Worm (Caenorhabditis elegans) whole organism, L1 larva: Measurements from ENCODE around the gene ZC15.10.
A peak's percentile ranks its signal among the peaks of the same experiment; 100 is the strongest.

ENCODE experiments used
- C04F5.9 ChIP-seq: sonication (generic microtip); optimal IDR thresholded peaks from 2 replicates; lab custom pipeline; 2016; ENCODE audit warnings: missing genetic modification characterization, missing compliant biosample characterization
- F16B12.6 ChIP-seq: fragments of 150-350 bp; optimal IDR thresholded peaks from 2 replicates; lab custom pipeline; 2014; ENCODE audit warnings: missing biosample characterization, missing genetic modification characterization
- aha-1 ChIP-seq: fragments of 150-350 bp; optimal IDR thresholded peaks from 2 replicates; lab custom pipeline; 2014; ENCODE audit warnings: missing biosample characterization, missing genetic modification characterization
- blmp-1 ChIP-seq: fragments of 150-350 bp; optimal IDR thresholded peaks from 2 replicates; lab custom pipeline; 2014; ENCODE audit warnings: missing biosample characterization, missing genetic modification characterization
- ceh-82 ChIP-seq, 3 experiments: fragments of 150-350 bp in 1 of 3; sonication (generic microtip) in 2 of 3; optimal IDR thresholded peaks; 2 replicates each; lab custom pipeline; 2014 to 2017; ENCODE audit warnings: missing biosample characterization in 3 of 3, missing genetic modification characterization in 3 of 3
- ceh-88 ChIP-seq: fragments of 200-800 bp; sonication (Bioruptor generic); IDR thresholded peaks from 2 replicates; pipeline ENCODE4 v1.3.6; 2022; ENCODE audit warnings: missing genetic modification characterization, missing compliant biosample characterization
- ces-1 ChIP-seq: fragments of 150-350 bp; optimal IDR thresholded peaks from 2 replicates; lab custom pipeline; 2014; ENCODE audit warnings: missing biosample characterization, missing genetic modification reagents, missing genetic modification characterization
- dpl-1 ChIP-seq, 3 experiments: fragments of 150-350 bp in 2 of 3; sonication (generic microtip) in 1 of 3; optimal IDR thresholded peaks; 2 replicates each; lab custom pipeline; 2014 to 2017; ENCODE audit warnings: missing biosample characterization in 3 of 3, missing genetic modification characterization in 3 of 3, missing genetic modification reagents in 3 of 3
- efl-1 ChIP-seq, 4 experiments: fragments of 150-350 bp; optimal IDR thresholded peaks in 3 of 4; peaks in 1 of 4; 1 replicate in 1 of 4; 2 replicates in 3 of 4; lab custom pipeline; 2014; ENCODE audit warnings: missing biosample characterization in 2 of 4, missing genetic modification characterization in 2 of 4, missing genetic modification reagents in 2 of 4
- efl-3 ChIP-seq: fragments of 200-800 bp; sonication (Bioruptor generic); optimal IDR thresholded peaks from 2 replicates; lab custom pipeline; 2018; ENCODE audit warnings: mild to moderate bottlenecking, missing genetic modification characterization, missing compliant biosample characterization
- egl-27 ChIP-seq, 2 experiments: fragments of 150-350 bp in 1 of 2; sonication (generic microtip); optimal IDR thresholded peaks; 3 replicates each; lab custom pipeline; 2017 to 2018; ENCODE audit warnings: missing biosample characterization in 2 of 2, missing genetic modification characterization in 2 of 2, missing genetic modification reagents in 2 of 2
- elt-3 ChIP-seq, 6 experiments: fragments of 150-350 bp in 1 of 6; sonication (generic microtip); optimal IDR thresholded peaks; 2 replicates each; lab custom pipeline; 2017 to 2018; ENCODE audit warnings: missing biosample characterization in 6 of 6, missing genetic modification characterization in 6 of 6, inconsistent platforms in 1 of 6
- fkh-4 ChIP-seq: sonication (generic microtip); optimal IDR thresholded peaks from 2 replicates; lab custom pipeline; 2016; ENCODE audit warnings: missing compliant biosample characterization, missing genetic modification characterization, borderline replicate concordance
- fos-1 ChIP-seq: fragments of 150-350 bp; optimal IDR thresholded peaks from 2 replicates; lab custom pipeline; 2014; ENCODE audit warnings: missing biosample characterization, missing genetic modification characterization
- grh-1 ChIP-seq: fragments of 200-800 bp; sonication (Bioruptor generic); IDR thresholded peaks from 2 replicates; pipeline ENCODE4 v1.3.6; 2022; ENCODE audit warnings: missing genetic modification reagents, missing genetic modification characterization, missing compliant biosample characterization
- hlh-4 ChIP-seq: sonication (generic microtip); optimal IDR thresholded peaks from 2 replicates; lab custom pipeline; 2016; ENCODE audit warnings: mild to moderate bottlenecking, missing genetic modification characterization, missing compliant biosample characterization
- isw-1 ChIP-seq: fragments of 200-800 bp; sonication (Bioruptor generic); IDR thresholded peaks from 2 replicates; pipeline ENCODE4 v1.3.6; 2022; ENCODE audit warnings: missing genetic modification characterization, missing compliant biosample characterization
- jun-1 ChIP-seq: fragments of 150-350 bp; optimal IDR thresholded peaks from 2 replicates; lab custom pipeline; 2014; ENCODE audit warnings: missing biosample characterization, missing genetic modification reagents, missing genetic modification characterization
- lin-13 ChIP-seq: fragments of 150-350 bp; optimal IDR thresholded peaks from 2 replicates; lab custom pipeline; 2014; ENCODE audit warnings: missing biosample characterization, missing genetic modification reagents, missing genetic modification characterization
- lin-14 ChIP-seq: fragments of 200-800 bp; sonication (Bioruptor generic); optimal IDR thresholded peaks from 2 replicates; lab custom pipeline; 2018; ENCODE audit warnings: mild to moderate bottlenecking, missing genetic modification characterization, moderate library complexity, missing compliant biosample characterization
- lin-35 ChIP-seq, 2 experiments: fragments of 150-350 bp; optimal IDR thresholded peaks; 2 replicates each; lab custom pipeline; 2014; ENCODE audit warnings: missing biosample characterization in 2 of 2, missing genetic modification characterization in 2 of 2, missing genetic modification reagents in 2 of 2
- lir-3 ChIP-seq: sonication (generic microtip); optimal IDR thresholded peaks from 2 replicates; lab custom pipeline; 2016; ENCODE audit warnings: mild to moderate bottlenecking, missing genetic modification characterization, moderate library complexity, missing compliant biosample characterization; ENCODE audit not compliant: poor library complexity
- lsy-2 ChIP-seq, 2 experiments: fragments of 150-350 bp; optimal IDR thresholded peaks; 2 replicates each; lab custom pipeline; 2014; ENCODE audit warnings: missing biosample characterization in 2 of 2, missing genetic modification characterization in 2 of 2
- mef-2 ChIP-seq: fragments of 150-350 bp; optimal IDR thresholded peaks from 2 replicates; lab custom pipeline; 2014; ENCODE audit warnings: missing biosample characterization, missing genetic modification characterization
- mep-1 ChIP-seq: fragments of 150-350 bp; optimal IDR thresholded peaks from 2 replicates; lab custom pipeline; 2014; ENCODE audit warnings: missing biosample characterization, missing genetic modification characterization
- nhr-19 ChIP-seq: fragments of 200-800 bp; sonication (Bioruptor generic); conservative IDR thresholded peaks from 2 replicates; pipeline ENCODE4 v1.3.6; 2022; ENCODE audit warnings: missing genetic modification characterization, missing compliant biosample characterization
- nhr-237 ChIP-seq: fragments of 150-350 bp; optimal IDR thresholded peaks from 2 replicates; lab custom pipeline; 2014; ENCODE audit warnings: missing biosample characterization, missing genetic modification characterization
- nhr-28 ChIP-seq: fragments of 150-350 bp; optimal IDR thresholded peaks from 2 replicates; lab custom pipeline; 2014; ENCODE audit warnings: missing biosample characterization, missing genetic modification characterization
- nhr-47 ChIP-seq: sonication (generic microtip); optimal IDR thresholded peaks from 2 replicates; lab custom pipeline; 2016; ENCODE audit warnings: mild to moderate bottlenecking, missing genetic modification characterization, moderate library complexity, missing compliant biosample characterization
- nhr-71 ChIP-seq: sonication (generic microtip); optimal IDR thresholded peaks from 2 replicates; lab custom pipeline; 2016; ENCODE audit warnings: mild to moderate bottlenecking, missing genetic modification characterization, moderate library complexity, missing compliant biosample characterization
- nhr-76 ChIP-seq: sonication (generic microtip); optimal IDR thresholded peaks from 2 replicates; lab custom pipeline; 2017; ENCODE audit warnings: missing biosample characterization, missing genetic modification characterization
- nhr-77 ChIP-seq: fragments of 150-350 bp; optimal IDR thresholded peaks from 2 replicates; lab custom pipeline; 2014; ENCODE audit warnings: missing biosample characterization, missing genetic modification characterization
- nhr-84 ChIP-seq: sonication (generic microtip); optimal IDR thresholded peaks from 2 replicates; lab custom pipeline; 2017; ENCODE audit warnings: missing biosample characterization, missing genetic modification characterization
- nhr-85 ChIP-seq: sonication (generic microtip); peaks from one replicate; lab custom pipeline; 2016; ENCODE audit warnings: missing genetic modification characterization, inconsistent platforms, missing compliant biosample characterization
- snpc-4 ChIP-seq: fragments of 150-350 bp; optimal IDR thresholded peaks from 2 replicates; lab custom pipeline; 2014; ENCODE audit warnings: missing biosample characterization, missing genetic modification characterization
- snu-23 ChIP-seq: sonication (generic microtip); optimal IDR thresholded peaks from 2 replicates; lab custom pipeline; 2016; ENCODE audit warnings: missing genetic modification characterization, missing compliant biosample characterization
- sptf-1 ChIP-seq: fragments of 150-350 bp; optimal IDR thresholded peaks from 2 replicates; lab custom pipeline; 2014; ENCODE audit warnings: missing biosample characterization, missing genetic modification characterization
- swsn-7 ChIP-seq: sonication (generic microtip); optimal IDR thresholded peaks from 2 replicates; lab custom pipeline; 2016; ENCODE audit warnings: missing genetic modification characterization, missing compliant biosample characterization
- tbx-2 ChIP-seq: sonication (generic microtip); optimal IDR thresholded peaks from 2 replicates; lab custom pipeline; 2016; ENCODE audit warnings: missing genetic modification characterization, missing compliant biosample characterization
- tlp-1 ChIP-seq: fragments of 150-350 bp; optimal IDR thresholded peaks from 2 replicates; lab custom pipeline; 2014; ENCODE audit warnings: missing biosample characterization, missing genetic modification characterization
- unc-130 ChIP-seq: fragments of 150-350 bp; optimal IDR thresholded peaks from 2 replicates; lab custom pipeline; 2017; ENCODE audit warnings: missing biosample characterization, missing genetic modification characterization, inconsistent platforms
- unc-62 ChIP-seq: fragments of 150-350 bp; optimal IDR thresholded peaks from 2 replicates; lab custom pipeline; 2014; ENCODE audit warnings: missing biosample characterization, missing genetic modification reagents, missing genetic modification characterization
- unc-86 ChIP-seq: sonication (generic microtip); optimal IDR thresholded peaks from 2 replicates; lab custom pipeline; 2016; ENCODE audit warnings: missing genetic modification characterization, missing compliant biosample characterization
- vab-15 ChIP-seq: sonication (generic microtip); optimal IDR thresholded peaks from 2 replicates; lab custom pipeline; 2017; ENCODE audit warnings: missing genotype, mild to moderate bottlenecking, missing genetic modification characterization, missing compliant biosample characterization
- xbp-1 ChIP-seq: sonication (generic microtip); optimal IDR thresholded peaks from 2 replicates; lab custom pipeline; 2016; ENCODE audit warnings: missing genetic modification characterization, missing compliant biosample characterization
- zag-1 ChIP-seq: fragments of 150-350 bp; optimal IDR thresholded peaks from 2 replicates; lab custom pipeline; 2014; ENCODE audit warnings: missing biosample characterization, missing genetic modification characterization
- zip-4 ChIP-seq: fragments of 200-800 bp; sonication (Bioruptor generic); optimal IDR thresholded peaks from 2 replicates; lab custom pipeline; 2018; ENCODE audit warnings: mild to moderate bottlenecking, missing genetic modification characterization, moderate library complexity, missing compliant biosample characterization
- ztf-11 ChIP-seq, 2 experiments: sonication (generic microtip); optimal IDR thresholded peaks; 2 replicates each; lab custom pipeline; 2016 to 2017; ENCODE audit warnings: missing genetic modification characterization in 2 of 2, missing biosample characterization in 1 of 2, missing compliant biosample characterization in 1 of 2

ZC15.10 gene

DNA sequence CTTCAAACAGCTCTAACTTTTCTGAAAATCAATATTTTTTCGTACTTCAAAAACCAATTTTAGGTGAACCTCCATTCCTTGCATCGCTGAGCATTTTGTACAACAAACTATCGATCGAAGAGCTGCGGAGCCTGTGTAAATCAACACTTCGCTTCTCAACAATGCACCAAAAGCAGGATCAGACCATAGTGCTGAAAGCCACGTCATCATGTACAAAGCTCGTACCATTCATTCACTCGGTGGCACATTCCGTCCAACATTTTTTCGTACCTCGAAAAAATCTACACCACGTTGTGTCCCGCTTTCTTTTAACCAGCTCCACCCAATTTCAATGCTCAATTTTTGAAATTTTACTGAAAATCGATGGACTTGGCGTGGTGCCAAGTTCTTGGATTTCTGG lies at the start of gene ZC15.10:
Gene ZC15.10, plus strand, starts transcription at position 162 of the 400 bp plus-strand sequence.
- no peak for TF ChIP-seq snu-23 (GFP tag; lab: Kevin White, UChicago)
- no peak for TF ChIP-seq nhr-19 (GFP tag; lab: Robert Waterston, UW)
- TF ChIP-seq hlh-4 (tag; lab: Kevin White, UChicago), result no peak
- TF ChIP-seq grh-1, result no peak
- no peak for TF ChIP-seq unc-62 (GFP tag; lab: Kevin White, UChicago)
- no peak for TF ChIP-seq ceh-88 (GFP tag; lab: Robert Waterston, UW)
- no peak for TF ChIP-seq nhr-237 (tag; lab: Kevin White, UChicago)
- no peak for TF ChIP-seq lir-3 (tag; lab: Kevin White, UChicago)
- TF ChIP-seq nhr-71, result no peak
- no peak for TF ChIP-seq ztf-11 (tag; optimal IDR thresholded peaks at IDR 0.05; lab: Kevin White, UChicago)
- no peak for TF ChIP-seq zip-4 (GFP tag; lab: Kevin White, UChicago)
- TF ChIP-seq sptf-1, result no peak
- TF ChIP-seq fkh-4 (tag; lab: Kevin White, UChicago), result no peak
- TF ChIP-seq C04F5.9 (tag; lab: Kevin White, UChicago), result no peak
- no peak for TF ChIP-seq vab-15

DNA sequence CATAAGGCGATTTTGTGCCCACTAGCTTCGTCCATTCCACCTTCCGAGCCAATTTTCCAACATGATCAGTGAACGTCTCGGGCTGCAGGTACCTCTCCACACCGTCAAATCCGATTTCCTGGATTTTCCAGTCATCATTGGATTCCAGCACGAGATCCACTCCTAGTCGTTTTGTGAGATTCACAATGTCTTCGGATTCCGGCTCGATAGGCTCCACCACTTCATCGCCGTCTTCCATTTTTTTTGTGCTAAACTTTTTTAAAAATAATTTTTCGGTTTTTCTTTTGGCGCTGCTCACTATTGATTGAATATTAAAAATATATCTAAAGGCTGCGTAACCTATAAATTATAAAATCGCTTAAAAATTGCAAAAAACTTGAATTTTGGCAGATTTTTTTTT lies 43.5 kb upstream of the ZC15.10 start, which contains the start of gene mdt-17:
Gene mdt-17, minus strand, starts transcription at position 256 of the 400 bp plus-strand sequence.
- no peak for TF ChIP-seq jun-1 (tag; lab: Kevin White, UChicago)
- TF ChIP-seq lin-14 (GFP tag; lab: Kevin White, UChicago), result no peak
- TF ChIP-seq unc-130 (tag; lab: Kevin White, UChicago), result no peak
- TF ChIP-seq sptf-1, result no peak
- TF ChIP-seq unc-86 (tag; lab: Kevin White, UChicago), result no peak
- no peak for TF ChIP-seq aha-1 (tag; lab: Kevin White, UChicago)
- no peak for TF ChIP-seq fos-1 (tag; lab: Kevin White, UChicago)
- TF ChIP-seq swsn-7, result no peak
- no peak for TF ChIP-seq nhr-77
- no peak for TF ChIP-seq nhr-237 (tag; lab: Kevin White, UChicago)
- TF ChIP-seq C04F5.9 (tag; lab: Kevin White, UChicago), result no peak
- no peak for TF ChIP-seq nhr-19 (GFP tag; lab: Robert Waterston, UW)
- TF ChIP-seq ceh-82 (tag; optimal IDR thresholded peaks at IDR 0.05; lab: Kevin White, UChicago), result no peak
- TF ChIP-seq nhr-28, result no peak
- no peak for TF ChIP-seq nhr-84 (tag; lab: Kevin White, UChicago)
- TF ChIP-seq tlp-1 (tag; lab: Kevin White, UChicago), result no peak
- TF ChIP-seq ces-1 (GFP tag; lab: Kevin White, UChicago), result no peak

DNA sequence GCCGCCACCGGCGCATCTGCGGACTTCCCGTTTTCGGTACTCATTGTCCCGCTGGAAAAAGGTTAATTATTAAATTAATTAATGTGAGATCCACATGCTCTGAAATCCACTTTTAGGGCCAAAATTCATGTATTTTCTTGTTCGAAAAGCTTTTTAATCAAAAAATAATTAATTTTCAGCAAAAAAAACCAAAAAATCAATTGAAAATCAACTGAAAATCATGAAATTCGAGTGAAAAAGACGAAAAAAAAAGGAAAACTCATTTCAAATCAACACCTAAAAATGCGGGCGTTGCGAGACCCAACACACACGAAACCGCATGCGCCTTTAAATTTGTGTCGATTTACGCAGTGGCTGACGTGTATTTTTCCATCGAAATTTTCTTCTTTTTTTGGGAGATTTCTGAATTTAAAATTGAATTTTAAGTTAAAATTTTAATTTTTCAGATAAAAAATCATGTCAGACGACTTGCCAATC lies 40.8 kb upstream of the ZC15.10 start, which contains the start of the genes prmt-1 and cdkr-3:
Gene prmt-1, minus strand, starts transcription at position 51 of the 477 bp plus-strand sequence.
Gene cdkr-3, plus strand, starts transcription at position 447 of the 477 bp plus-strand sequence.
- TF ChIP-seq xbp-1 (tag; lab: Kevin White, UChicago), result peak; percentile 84
- TF ChIP-seq snpc-4 (tag; lab: Kevin White, UChicago), result peak; percentile 4
- TF ChIP-seq nhr-71, result peak; percentile 52
- peak; percentile 60 for TF ChIP-seq snu-23 (GFP tag; lab: Kevin White, UChicago)
- no peak for TF ChIP-seq egl-27 (tag; optimal IDR thresholded peaks at IDR 0.05; lab: Kevin White, UChicago)
- peak; percentile 9 for TF ChIP-seq tbx-2 (tag; lab: Kevin White, UChicago)
- TF ChIP-seq nhr-85 (tag; lab: Kevin White, UChicago), result peak; percentile 56
- peak; percentile 55 to 79 for TF ChIP-seq lin-35 (GFP tag; optimal IDR thresholded peaks at IDR 0.05; lab: Kevin White, UChicago)
- TF ChIP-seq nhr-47 (tag; lab: Kevin White, UChicago), result peak; percentile 41
- peak in 1 of 6 experiments; percentile 48 for TF ChIP-seq elt-3 (tag; optimal IDR thresholded peaks at IDR 0.05; lab: Kevin White, UChicago)
- TF ChIP-seq dpl-1 (GFP tag; optimal IDR thresholded peaks at IDR 0.05; lab: Kevin White, UChicago), result peak; percentile 45 to 74 (median 62)
- no peak for TF ChIP-seq nhr-76 (tag; lab: Kevin White, UChicago)
- TF ChIP-seq isw-1, result peak; percentile 10; the same call in 1 of the 2 replicates
- TF ChIP-seq F16B12.6 (tag; lab: Kevin White, UChicago), result peak; percentile 32
- peak; percentile 17 for TF ChIP-seq lin-13 (GFP tag; lab: Kevin White, UChicago)
- TF ChIP-seq mep-1, result peak; percentile 46
- peak; percentile 42 to 82 for TF ChIP-seq lsy-2 (tag; optimal IDR thresholded peaks at IDR 0.05; lab: Kevin White, UChicago)
- peak; percentile 80 for TF ChIP-seq blmp-1 (tag; lab: Kevin White, UChicago)
- peak; percentile 13 to 59 (median 52) for TF ChIP-seq ceh-82 (tag; optimal IDR thresholded peaks at IDR 0.05; lab: Kevin White, UChicago)
- TF ChIP-seq hlh-4 (tag; lab: Kevin White, UChicago), result no peak
- TF ChIP-seq efl-3, result no peak
- peak; percentile 35 for TF ChIP-seq unc-130 (tag; lab: Kevin White, UChicago)
- TF ChIP-seq zag-1, result no peak
- TF ChIP-seq fos-1 (tag; lab: Kevin White, UChicago), result no peak
- no peak for TF ChIP-seq mef-2
- no peak for TF ChIP-seq nhr-77
- TF ChIP-seq efl-1 (optimal IDR thresholded peaks at IDR 0.05; lab: Kevin White, UChicago), result peak; percentile 55 to 66
- peak; percentile 62 to 80 for TF ChIP-seq efl-1 (GFP tag; optimal IDR thresholded peaks at IDR 0.05 in 1 of 2; lab: Kevin White, UChicago)
